Fruit fly (Drosophila melanogaster) whole organism, embryonic: Measurements from ENCODE around the gene Sr-CIII.

Experiments
- Abd-B ChIP-seq: fragments of 200-800 bp; sonication (Bioruptor generic); optimal IDR thresholded peaks from 2 replicates; lab custom pipeline; 2018; ENCODE audit warnings: missing biosample characterization, mild to moderate bottlenecking, missing genetic modification characterization, moderate library complexity
- Blimp-1 ChIP-seq: fragments of 200-800 bp; sonication (Bioruptor generic); optimal IDR thresholded peaks from 3 replicates; lab custom pipeline; 2018; ENCODE audit warnings: missing biosample characterization, missing genetic modification characterization, mild to moderate bottlenecking, moderate library complexity, missing genetic modification reagents
- CG10959 ChIP-seq: fragments of 200-800 bp; sonication (Bioruptor generic); IDR thresholded peaks from 2 replicates; pipeline ENCODE4 v1.3.6; 2022; ENCODE audit warnings: missing biosample characterization, missing genetic modification characterization
- CG12942 ChIP-seq: fragments of 200-800 bp; sonication (Bioruptor generic); optimal IDR thresholded peaks from 3 replicates; lab custom pipeline; 2016; ENCODE audit warnings: missing biosample characterization, missing genetic modification characterization
- CG14710 ChIP-seq: fragments of 200-800 bp; sonication (Bioruptor generic); optimal IDR thresholded peaks from 3 replicates; lab custom pipeline; 2019; ENCODE audit warnings: missing biosample characterization, mild to moderate bottlenecking, missing genetic modification characterization, moderate library complexity
- CG15269 ChIP-seq: fragments of 200-800 bp; sonication (Bioruptor generic); optimal IDR thresholded peaks from 2 replicates; lab custom pipeline; 2018; ENCODE audit warnings: missing biosample characterization, mild to moderate bottlenecking, missing genetic modification characterization, moderate library complexity
- CG18599 ChIP-seq: fragments of 200-800 bp; sonication (Bioruptor generic); optimal IDR thresholded peaks from 3 replicates; lab custom pipeline; 2017; ENCODE audit warnings: missing biosample characterization, missing genetic modification characterization, mild to moderate bottlenecking, moderate library complexity, missing genetic modification reagents
- CG18619 ChIP-seq: fragments of 200-800 bp; sonication (Bioruptor generic); optimal IDR thresholded peaks from 3 replicates; lab custom pipeline; 2017; ENCODE audit warnings: missing biosample characterization, mild to moderate bottlenecking, missing genetic modification characterization
- CG2199 ChIP-seq: fragments of 200-800 bp; sonication (Bioruptor generic); IDR thresholded peaks from 3 replicates; pipeline ENCODE4 v1.3.6; 2022; ENCODE audit warnings: missing biosample characterization, missing genetic modification characterization
- CG2678 ChIP-seq: fragments of 200-800 bp; sonication (Bioruptor generic); optimal IDR thresholded peaks from 3 replicates; lab custom pipeline; 2019; ENCODE audit warnings: missing biosample characterization, mild to moderate bottlenecking, missing genetic modification characterization, moderate library complexity
- CG2889 ChIP-seq: fragments of 200-800 bp; sonication (Bioruptor generic); IDR thresholded peaks from 3 replicates; pipeline ENCODE4 v1.3.6; 2022; ENCODE audit warnings: missing biosample characterization, missing genetic modification characterization
- CG3163 ChIP-seq: fragments of 200-800 bp; sonication (Bioruptor generic); optimal IDR thresholded peaks from 3 replicates; lab custom pipeline; 2016; ENCODE audit warnings: missing biosample characterization, missing genetic modification characterization
- CG34422 ChIP-seq: fragments of 200-800 bp; sonication (Bioruptor generic); IDR thresholded peaks from 3 replicates; pipeline ENCODE4 v1.3.6; 2022; ENCODE audit warnings: missing biosample characterization, missing genetic modification characterization
- CG3726 ChIP-seq: fragments of 200-800 bp; sonication (Bioruptor generic); IDR thresholded peaks from 3 replicates; pipeline ENCODE4, ENCODE4 v1.3.6; 2022; ENCODE audit warnings: missing biosample characterization, missing genetic modification characterization
- CG3838 ChIP-seq: fragments of 200-800 bp; sonication (Bioruptor generic); optimal IDR thresholded peaks from 3 replicates; lab custom pipeline; 2016; ENCODE audit warnings: missing biosample characterization, missing genetic modification characterization
- CG4360 ChIP-seq: fragments of 200-800 bp; sonication (Bioruptor generic); IDR thresholded peaks from 2 replicates; pipeline ENCODE4 v1.3.6; 2022; ENCODE audit warnings: missing biosample characterization, missing genetic modification characterization
- CG5953 ChIP-seq: fragments of 200-800 bp; sonication (Bioruptor generic); IDR thresholded peaks from 2 replicates; pipeline ENCODE4 v1.3.6; 2022; ENCODE audit warnings: missing biosample characterization, missing genetic modification characterization
- CG6854 ChIP-seq: fragments of 200-800 bp; sonication (Bioruptor generic); optimal IDR thresholded peaks from 3 replicates; lab custom pipeline; 2017; ENCODE audit warnings: missing biosample characterization, mild to moderate bottlenecking, missing genetic modification characterization
- CG7556 ChIP-seq: fragments of 200-800 bp; sonication (Bioruptor generic); optimal IDR thresholded peaks from 2 replicates; lab custom pipeline; 2017; ENCODE audit warnings: missing biosample characterization, mild to moderate bottlenecking, missing genetic modification characterization
- CG8944 ChIP-seq: fragments of 200-800 bp; sonication (Bioruptor generic); optimal IDR thresholded peaks from 3 replicates; lab custom pipeline; 2016; ENCODE audit warnings: missing biosample characterization, missing genetic modification characterization
- Dip3 ChIP-seq: fragments of 200-800 bp; sonication (Bioruptor generic); optimal IDR thresholded peaks from 3 replicates; lab custom pipeline; 2016; ENCODE audit warnings: missing biosample characterization, missing genetic modification characterization
- Doc2 ChIP-seq: fragments of 200-800 bp; sonication (Bioruptor generic); IDR thresholded peaks from 2 replicates; pipeline ENCODE4 v1.3.6; 2022; ENCODE audit warnings: missing biosample characterization, missing genetic modification characterization
- Dp ChIP-seq: fragments of 200-800 bp; sonication (Bioruptor generic); optimal IDR thresholded peaks from 2 replicates; lab custom pipeline; 2018; ENCODE audit warnings: missing biosample characterization, mild to moderate bottlenecking, missing genetic modification characterization, moderate library complexity
- Dref ChIP-seq: fragments of 200-800 bp; sonication (Bioruptor generic); IDR thresholded peaks from 2 replicates; pipeline ENCODE4 v1.3.6; 2022; ENCODE audit warnings: missing biosample characterization, missing genetic modification characterization
- Ets97D ChIP-seq: fragments of 200-800 bp; sonication (Bioruptor generic); optimal IDR thresholded peaks from 3 replicates; lab custom pipeline; 2016; ENCODE audit warnings: missing biosample characterization, missing genetic modification characterization
- HHEX ChIP-seq: fragments of 200-800 bp; sonication (Bioruptor generic); optimal IDR thresholded peaks from 3 replicates; lab custom pipeline; 2017; ENCODE audit warnings: missing biosample characterization, mild to moderate bottlenecking, missing genetic modification characterization, missing genetic modification reagents
- MBD-R2 ChIP-seq: fragments of 200-800 bp; sonication (Bioruptor generic); IDR thresholded peaks from 2 replicates; pipeline ENCODE4 v1.3.6; 2022; ENCODE audit warnings: missing biosample characterization, missing genetic modification characterization
- Mad ChIP-seq: fragments of 200-800 bp; sonication (Bioruptor generic); optimal IDR thresholded peaks from 2 replicates; lab custom pipeline; 2016; ENCODE audit warnings: missing biosample characterization, missing genetic modification characterization
- Med ChIP-seq: fragments of 200-800 bp; sonication (Bioruptor generic); peaks from one replicate; lab custom pipeline; 2016; ENCODE audit warnings: missing biosample characterization, missing genetic modification characterization, mild to moderate bottlenecking, inconsistent platforms, moderate library complexity
- Myb ChIP-seq: fragments of 200-800 bp; sonication (Bioruptor generic); optimal IDR thresholded peaks from 2 replicates; lab custom pipeline; 2016; ENCODE audit warnings: missing biosample characterization, missing genetic modification characterization
- Rfx ChIP-seq: fragments of 200-800 bp; sonication (Bioruptor generic); IDR thresholded peaks from 2 replicates; pipeline ENCODE4 v1.3.6; 2022; ENCODE audit warnings: missing biosample characterization, missing genetic modification characterization
- Sox100B ChIP-seq: fragments of 200-800 bp; sonication (Bioruptor generic); optimal IDR thresholded peaks from 3 replicates; lab custom pipeline; 2018; ENCODE audit warnings: missing biosample characterization, mild to moderate bottlenecking, missing genetic modification characterization
- abd-A ChIP-seq: fragments of 200-800 bp; sonication (Bioruptor generic); optimal IDR thresholded peaks from 3 replicates; lab custom pipeline; 2019; ENCODE audit warnings: missing biosample characterization, mild to moderate bottlenecking, missing genetic modification characterization, moderate library complexity
- ac ChIP-seq: fragments of 200-800 bp; sonication (Bioruptor generic); optimal IDR thresholded peaks from 3 replicates; lab custom pipeline; 2017; ENCODE audit warnings: missing biosample characterization, mild to moderate bottlenecking, missing genetic modification characterization
- ara ChIP-seq: fragments of 200-800 bp; sonication (Bioruptor generic); IDR thresholded peaks from 2 replicates; pipeline ENCODE4 v1.3.6; 2022; ENCODE audit warnings: missing biosample characterization, missing genetic modification characterization
- bigmax ChIP-seq: fragments of 200-800 bp; sonication (Bioruptor generic); optimal IDR thresholded peaks from 2 replicates; lab custom pipeline; 2018; ENCODE audit warnings: missing biosample characterization, mild to moderate bottlenecking, missing genetic modification characterization
- dimm ChIP-seq: fragments of 200-800 bp; sonication (Bioruptor generic); IDR thresholded peaks from 2 replicates; pipeline ENCODE4 v1.3.6; 2022; ENCODE audit warnings: missing biosample characterization, missing genetic modification characterization
- en ChIP-seq: fragments of 200-800 bp; sonication (Bioruptor generic); optimal IDR thresholded peaks from 2 replicates; lab custom pipeline; 2016; ENCODE audit warnings: missing biosample characterization, missing genetic modification characterization
- eyg ChIP-seq: fragments of 200-800 bp; sonication (Bioruptor generic); optimal IDR thresholded peaks from 3 replicates; lab custom pipeline; 2016; ENCODE audit warnings: missing biosample characterization, missing genetic modification characterization
- gem ChIP-seq: fragments of 200-800 bp; sonication (Bioruptor generic); optimal IDR thresholded peaks from 2 replicates; lab custom pipeline; 2019; ENCODE audit warnings: missing biosample characterization, mild to moderate bottlenecking, missing genetic modification characterization, moderate library complexity
- hb ChIP-seq: fragments of 200-800 bp; sonication (Bioruptor generic); IDR thresholded peaks from 3 replicates; pipeline ENCODE4 v1.3.6; 2022; ENCODE audit warnings: missing biosample characterization, missing genetic modification characterization; ENCODE audit not compliant: partially characterized antibody
- kni ChIP-seq: fragments of 200-800 bp; sonication (Bioruptor generic); optimal IDR thresholded peaks from 3 replicates; lab custom pipeline; 2017; ENCODE audit warnings: mild to moderate bottlenecking, missing biosample characterization, missing genetic modification reagents, missing genetic modification characterization
- lab ChIP-seq: fragments of 200-800 bp; sonication (Bioruptor generic); optimal IDR thresholded peaks from 3 replicates; lab custom pipeline; 2017; ENCODE audit warnings: missing biosample characterization, missing genetic modification characterization, mild to moderate bottlenecking, moderate library complexity, missing genetic modification reagents
- lilli ChIP-seq: fragments of 200-800 bp; sonication (Bioruptor generic); optimal IDR thresholded peaks from 3 replicates; lab custom pipeline; 2016; ENCODE audit warnings: missing biosample characterization, missing genetic modification characterization
- lmd ChIP-seq: fragments of 200-800 bp; sonication (Bioruptor generic); IDR thresholded peaks from 2 replicates; pipeline ENCODE4 v1.3.6; 2022; ENCODE audit warnings: missing biosample characterization, missing genetic modification characterization
- nau ChIP-seq: fragments of 200-800 bp; sonication (Bioruptor generic); optimal IDR thresholded peaks from 3 replicates; lab custom pipeline; 2017; ENCODE audit warnings: missing biosample characterization, mild to moderate bottlenecking, missing genetic modification characterization, missing genetic modification reagents
- p53 ChIP-seq: fragments of 200-800 bp; sonication (Bioruptor generic); optimal IDR thresholded peaks from 2 replicates; lab custom pipeline; 2016; ENCODE audit warnings: missing biosample characterization, missing genetic modification characterization
- rib ChIP-seq: fragments of 200-800 bp; sonication (Bioruptor generic); IDR thresholded peaks from 2 replicates; pipeline ENCODE4 v1.3.6; 2022; ENCODE audit warnings: missing biosample characterization, missing genetic modification characterization
- run ChIP-seq: fragments of 200-800 bp; sonication (Bioruptor generic); optimal IDR thresholded peaks from 3 replicates; lab custom pipeline; 2018; ENCODE audit warnings: missing biosample characterization, mild to moderate bottlenecking, missing genetic modification characterization
- sens-2 ChIP-seq: fragments of 200-800 bp; sonication (Bioruptor generic); IDR thresholded peaks from 2 replicates; pipeline ENCODE4 v1.3.6; 2022; ENCODE audit warnings: missing biosample characterization, missing genetic modification characterization
- sima ChIP-seq: fragments of 200-800 bp; sonication (Bioruptor generic); optimal IDR thresholded peaks from 2 replicates; lab custom pipeline; 2016; ENCODE audit warnings: missing biosample characterization, missing genetic modification characterization
- trh ChIP-seq: fragments of 200-800 bp; sonication (Bioruptor generic); optimal IDR thresholded peaks from 2 replicates; lab custom pipeline; 2016; ENCODE audit warnings: missing biosample characterization, missing genetic modification characterization

Gene Sr-CIII

DNA sequence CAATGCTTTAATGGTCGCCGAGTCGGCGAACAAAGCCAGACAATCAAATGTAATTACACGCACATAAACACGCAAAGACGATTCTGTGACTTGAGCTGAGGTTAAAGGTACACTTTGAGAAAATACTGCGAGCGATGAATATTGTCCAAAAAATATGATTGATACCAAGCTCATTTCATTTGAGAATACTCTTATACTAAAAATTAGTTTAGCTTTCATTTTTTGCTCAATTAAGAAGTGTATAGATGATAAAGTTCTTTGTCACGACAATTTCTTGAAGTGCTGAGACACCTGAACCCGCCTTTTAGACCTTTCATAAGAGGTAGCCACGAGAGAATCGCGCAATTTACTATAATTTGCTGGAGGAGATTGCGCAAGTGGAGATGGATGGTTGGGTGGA lies 23.6 kb upstream of the Sr-CIII start (continued):
- no peak for TF ChIP-seq nau (GFP tag; lab: Kevin White, UChicago)
- no peak for TF ChIP-seq sima (GFP tag; lab: Kevin White, UChicago)
- no peak for TF ChIP-seq CG12942
- peak; percentile 20; the same call in 1 of the 2 replicates for TF ChIP-seq MBD-R2 (GFP tag; lab: Robert Waterston, UW)
- no peak for TF ChIP-seq HHEX (GFP tag; lab: Kevin White, UChicago)
- TF ChIP-seq CG5953 (GFP tag; lab: Robert Waterston, UW) = no peak
- peak; percentile 33 for TF ChIP-seq CG18599 (GFP tag; lab: Kevin White, UChicago)
- TF ChIP-seq CG34422 (GFP tag; lab: Robert Waterston, UW) = no peak
- TF ChIP-seq Dref (GFP tag; lab: Robert Waterston, UW) = no peak
- peak; percentile 10 for TF ChIP-seq Blimp-1 (GFP tag; lab: Kevin White, UChicago)
- no peak for TF ChIP-seq Dip3 (GFP tag; lab: Kevin White, UChicago)
- no peak for TF ChIP-seq CG8944
- no peak for TF ChIP-seq bigmax
- no peak for TF ChIP-seq eyg (GFP tag; lab: Kevin White, UChicago)
- peak; percentile 7 for TF ChIP-seq CG7556 (GFP tag; lab: Kevin White, UChicago)
- no peak for TF ChIP-seq kni (GFP tag; lab: Kevin White, UChicago)
- TF ChIP-seq Mad (GFP tag; lab: Kevin White, UChicago) = no peak
- no peak for TF ChIP-seq CG3163
- no peak for TF ChIP-seq CG10959 (GFP tag; lab: Robert Waterston, UW)
- peak; percentile 13 for TF ChIP-seq lab (GFP tag; lab: Kevin White, UChicago)
- TF ChIP-seq Ets97D (GFP tag; lab: Kevin White, UChicago) = no peak
- no peak for TF ChIP-seq sens-2 (GFP tag; lab: Robert Waterston, UW)
- TF ChIP-seq Doc2 = no peak
- no peak for TF ChIP-seq CG6854 (GFP tag; lab: Kevin White, UChicago)
- peak; percentile 19; the same call in 1 of the 2 replicates for TF ChIP-seq lmd (GFP tag; lab: Robert Waterston, UW)
- TF ChIP-seq Myb (GFP tag; lab: Kevin White, UChicago) = no peak
- no peak for TF ChIP-seq CG2889 (GFP tag; lab: Robert Waterston, UW)
- TF ChIP-seq Sox100B (GFP tag; lab: Kevin White, UChicago) = no peak
- no peak for TF ChIP-seq CG3838
- no peak for TF ChIP-seq en (GFP tag; lab: Kevin White, UChicago)
- TF ChIP-seq CG2678 (tag; lab: Kevin White, UChicago) = peak; percentile 36
- TF ChIP-seq dimm (GFP tag; lab: Robert Waterston, UW) = no peak
- no peak for TF ChIP-seq CG2199 (GFP tag; lab: Robert Waterston, UW)
- TF ChIP-seq CG15269 = no peak
- no peak for TF ChIP-seq Abd-B (GFP tag; lab: Kevin White, UChicago)
- no peak for TF ChIP-seq Rfx
- no peak for TF ChIP-seq p53 (GFP tag; lab: Kevin White, UChicago)
- TF ChIP-seq CG14710 = no peak
- no peak for TF ChIP-seq hb (GFP tag; lab: Robert Waterston, UW)
- TF ChIP-seq abd-A = no peak
- no peak for TF ChIP-seq rib (GFP tag; lab: Robert Waterston, UW)
- no peak for TF ChIP-seq run
- TF ChIP-seq Dp (GFP tag; lab: Kevin White, UChicago) = no peak
- peak; percentile 71 for TF ChIP-seq Med (GFP tag; lab: Kevin White, UChicago)
- peak; percentile 27 for TF ChIP-seq lilli
- TF ChIP-seq CG4360 (GFP tag; lab: Robert Waterston, UW) = no peak
- TF ChIP-seq trh (GFP tag; lab: Kevin White, UChicago) = no peak
- no peak for TF ChIP-seq CG3726 (GFP tag; lab: Robert Waterston, UW)
- TF ChIP-seq ac (GFP tag; lab: Kevin White, UChicago) = no peak
- TF ChIP-seq gem (tag; lab: Kevin White, UChicago) = peak; percentile 46
- TF ChIP-seq CG18619 (GFP tag; lab: Kevin White, UChicago) = no peak
- no peak for TF ChIP-seq ara
